Worm (Caenorhabditis elegans): Measurements from ENCODE around the gene R13A1.10.

Gene R13A1.10

DNA sequence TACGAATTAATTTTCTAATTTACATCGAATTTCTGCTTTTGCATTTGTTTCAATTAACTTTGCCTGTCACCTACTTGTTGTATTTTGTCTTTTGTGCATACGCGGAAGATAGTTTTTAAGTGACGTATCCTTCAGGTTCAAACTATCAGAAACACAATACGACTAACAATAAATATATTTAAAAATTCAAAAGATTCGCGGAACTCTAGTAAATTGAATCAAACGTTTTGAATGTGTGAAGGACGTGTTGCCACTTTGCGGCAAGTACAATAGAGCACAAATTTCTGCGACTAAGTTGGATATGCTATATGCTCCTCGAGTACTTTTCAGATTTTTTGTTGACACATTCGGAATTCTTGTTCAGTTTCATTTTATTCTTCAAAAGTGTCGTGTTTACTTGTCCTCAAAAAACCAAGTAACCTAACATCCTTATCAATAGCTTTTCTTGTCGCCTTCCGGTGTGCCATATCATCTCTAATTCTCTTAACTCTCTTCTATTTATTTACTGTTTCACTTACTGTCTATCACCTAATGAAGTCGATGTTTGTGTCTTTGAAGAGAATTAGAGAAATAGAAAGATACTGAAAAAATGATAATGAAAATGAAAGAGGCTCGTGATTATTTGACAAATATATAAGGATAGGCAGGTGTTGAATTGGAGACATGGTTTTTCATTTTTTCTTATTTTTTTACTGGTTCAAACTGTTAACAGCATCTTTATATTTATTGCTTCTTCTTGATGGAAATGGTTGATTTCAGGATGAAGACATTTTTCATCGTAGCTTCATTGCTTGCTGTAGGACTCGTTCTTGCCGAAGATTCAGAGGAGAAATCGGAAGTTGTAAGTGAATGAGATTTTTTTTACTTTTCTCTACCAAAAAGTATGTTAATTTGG lies 38.2 kb downstream of the R13A1.10 start, which contains the start of gene srlf-7:
TSS of gene srlf-7 (plus strand) at position 760 of the 895 bp plus-strand sequence.
- TF ChIP-seq fos-1 (tag; optimal IDR thresholded peaks at IDR 0.05) (peak; percentile 6), swsn-7 (tag; optimal IDR thresholded peaks at IDR 0.05) (peak; percentile 2), mef-2 (tag; optimal IDR thresholded peaks at IDR 0.05) (no peak), jun-1 (tag; optimal IDR thresholded peaks at IDR 0.05) (peak; percentile 66), tbx-2 (tag; optimal IDR thresholded peaks at IDR 0.05) (peak; percentile 58), unc-86 (tag; optimal IDR thresholded peaks at IDR 0.05) (no peak), hlh-4 (tag; optimal IDR thresholded peaks at IDR 0.05) (no peak), C04F5.9 (tag; optimal IDR thresholded peaks at IDR 0.05) (no peak), lin-35 (GFP tag; optimal IDR thresholded peaks at IDR 0.05) (peak in 1 of 2 experiments; percentile 80), nhr-28 (tag; optimal IDR thresholded peaks at IDR 0.05) (no peak), egl-27 (tag; optimal IDR thresholded peaks at IDR 0.05) (no peak), nhr-90 (tag; optimal IDR thresholded peaks at IDR 0.05; ENCODE audit: poor library complexity) (peak; percentile 77), lin-39 (tag; optimal IDR thresholded peaks at IDR 0.05) (no peak), elt-3 (tag; optimal IDR thresholded peaks at IDR 0.05) (peak in 5 of 6 experiments; percentile 55 to 98 (median 90)), lir-3 (tag; optimal IDR thresholded peaks at IDR 0.05; ENCODE audit: poor library complexity) (no peak), sox-4 (tag; optimal IDR thresholded peaks at IDR 0.05) (no peak), lin-15B (tag; optimal IDR thresholded peaks at IDR 0.05) (no peak), ets-5 (GFP tag; IDR thresholded peaks at IDR 0.05) (no peak), dpl-1 (GFP tag; optimal IDR thresholded peaks at IDR 0.05) (peak in 1 of 3 experiments; percentile 36), rnt-1 (tag; optimal IDR thresholded peaks at IDR 0.05) (no peak), fkh-10 (GFP tag; optimal IDR thresholded peaks at IDR 0.05) (peak; percentile 54), blmp-1 (tag; optimal IDR thresholded peaks at IDR 0.05) (peak; percentile 67), irx-1 (tag; optimal IDR thresholded peaks at IDR 0.05) (no peak), fkh-4 (tag; optimal IDR thresholded peaks at IDR 0.05; ENCODE audit: borderline replicate concordance) (no peak), C34B4.2 (tag; optimal IDR thresholded peaks at IDR 0.05) (no peak), lin-13 (GFP tag; optimal IDR thresholded peaks at IDR 0.05) (peak; percentile 9), unc-130 (tag; optimal IDR thresholded peaks at IDR 0.05) (no peak), C16A3.4 (tag; optimal IDR thresholded peaks at IDR 0.05) (peak; percentile 37), ceh-88 (GFP tag; IDR thresholded peaks at IDR 0.05) (no peak), snu-23 (GFP tag; optimal IDR thresholded peaks at IDR 0.05) (peak; percentile 52), hpl-2 (GFP tag; optimal IDR thresholded peaks at IDR 0.05) (no peak), sup-37 (GFP tag; optimal IDR thresholded peaks at IDR 0.05) (no peak), aly-2 (tag; optimal IDR thresholded peaks at IDR 0.05) (no peak), mab-9 (GFP tag; IDR thresholded peaks at IDR 0.05) (no peak), ceh-63 (GFP tag; optimal IDR thresholded peaks at IDR 0.05) (no peak), ztf-4 (tag; optimal IDR thresholded peaks at IDR 0.05) (no peak), zag-1 (tag; optimal IDR thresholded peaks at IDR 0.05) (no peak), tlp-1 (tag; optimal IDR thresholded peaks at IDR 0.05) (no peak), nhr-20 (tag; optimal IDR thresholded peaks at IDR 0.05) (peak; percentile 84), efl-1 (optimal IDR thresholded peaks at IDR 0.05) (peak in 1 of 2 experiments; percentile 25), efl-1 (GFP tag; optimal IDR thresholded peaks at IDR 0.05 in 1 of 2) (no peak), snpc-4 (tag; optimal IDR thresholded peaks at IDR 0.05) (no peak), nhr-85 (tag) (peak; percentile 86), isw-1 (GFP tag; IDR thresholded peaks at IDR 0.05) (no peak), alr-1 (tag; optimal IDR thresholded peaks at IDR 0.05; ENCODE audit: borderline replicate concordance) (no peak), sptf-1 (tag; optimal IDR thresholded peaks at IDR 0.05) (no peak), egl-13 (tag; optimal IDR thresholded peaks at IDR 0.05) (no peak), ces-1 (GFP tag; optimal IDR thresholded peaks at IDR 0.05) (no peak), lsy-2 (tag; optimal IDR thresholded peaks at IDR 0.05) (peak in 1 of 2 experiments; percentile 31), vab-15 (tag; optimal IDR thresholded peaks at IDR 0.05) (no peak), nhr-76 (tag; optimal IDR thresholded peaks at IDR 0.05) (no peak), fkh-8 (tag; optimal IDR thresholded peaks at IDR 0.05) (no peak)

All from whole organism, L1 larva.